Worm (Caenorhabditis elegans) whole organism, midembryonic: ENCODE results near the gene tdo-2.

Source experiments
- T22C8.4 ChIP-seq: fragments of 200-800 bp; sonication (Bioruptor generic); IDR thresholded peaks from 2 replicates; pipeline ENCODE4 v1.3.6; 2022; ENCODE audit warnings: missing genetic modification characterization, missing compliant biosample characterization
- cog-1 ChIP-seq: sonication (generic microtip); optimal IDR thresholded peaks from 2 replicates; lab custom pipeline; 2016; ENCODE audit warnings: missing genetic modification characterization, missing compliant biosample characterization
- flt-1 ChIP-seq: fragments of 200-800 bp; sonication (Bioruptor generic); IDR thresholded peaks from 2 replicates; pipeline ENCODE4 v1.3.6; 2022; ENCODE audit warnings: missing genetic modification characterization, missing compliant biosample characterization
- klf-2 ChIP-seq: fragments of 200-800 bp; sonication (Bioruptor generic); conservative IDR thresholded peaks from 2 replicates; pipeline ENCODE4 v1.3.6; 2022; ENCODE audit warnings: missing genetic modification reagents, missing genetic modification characterization, missing compliant biosample characterization
- med-1 ChIP-seq: sonication (generic microtip); optimal IDR thresholded peaks from 2 replicates; lab custom pipeline; 2017; ENCODE audit warnings: missing genetic modification characterization, mild to moderate bottlenecking, missing compliant biosample characterization, antibody characterized with exemption, missing genetic modification reagents; ENCODE audit not compliant: insufficient read depth
- ref-1 ChIP-seq: fragments of 200-800 bp; sonication (Bioruptor generic); conservative IDR thresholded peaks from 2 replicates; pipeline ENCODE4 v1.3.6; 2022; ENCODE audit warnings: missing genetic modification reagents, missing genetic modification characterization, missing compliant biosample characterization
- tab-1 ChIP-seq: fragments of 200-800 bp; sonication (Bioruptor generic); IDR thresholded peaks from 2 replicates; pipeline ENCODE4 v1.3.6; 2022; ENCODE audit warnings: missing genetic modification characterization, missing compliant biosample characterization
- ztf-23 ChIP-seq: fragments of 200-800 bp; sonication (Bioruptor generic); IDR thresholded peaks from 2 replicates; pipeline ENCODE4 v1.3.6; 2022; ENCODE audit warnings: missing genetic modification reagents, missing genetic modification characterization, missing compliant biosample characterization
- ztf-29 ChIP-seq: fragments of 200-800 bp; sonication (Bioruptor generic); IDR thresholded peaks from 2 replicates; pipeline ENCODE4 v1.3.6; 2022; ENCODE audit warnings: missing genetic modification reagents, missing genetic modification characterization, missing compliant biosample characterization

DNA sequence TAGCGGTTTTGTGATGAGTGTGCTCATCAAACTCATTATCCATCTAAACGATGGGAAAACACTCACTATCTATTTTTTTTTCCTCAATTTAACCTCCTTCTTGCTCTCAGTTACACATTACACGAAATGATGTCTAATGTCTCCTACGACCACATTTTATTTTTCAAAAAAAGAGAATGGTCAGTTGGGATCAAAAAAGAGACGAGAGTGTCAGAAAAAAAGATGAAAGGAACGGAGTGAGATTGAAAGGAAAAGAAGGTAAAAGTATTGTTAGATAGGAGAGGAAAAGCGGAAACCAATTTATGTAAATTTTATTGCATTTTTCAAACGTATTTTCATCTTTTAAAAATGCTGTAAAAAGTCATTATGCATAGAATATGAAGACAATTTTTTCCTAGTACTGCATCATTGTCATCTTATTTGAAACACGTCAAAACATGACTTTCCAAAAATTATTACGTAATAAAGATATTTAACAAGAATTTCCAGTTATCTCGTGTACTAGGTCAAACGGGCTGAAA is 14.4 kb upstream of the tdo-2 start:
- no peak for TF ChIP-seq cog-1 (tag; lab: Kevin White, UChicago)
- no peak for TF ChIP-seq T22C8.4 (GFP tag; lab: Robert Waterston, UW)
- TF ChIP-seq tab-1 (GFP tag; lab: Robert Waterston, UW) = no peak
- no peak for TF ChIP-seq med-1 (GFP tag; lab: Kevin White, UChicago)
- TF ChIP-seq flt-1 (GFP tag; lab: Robert Waterston, UW) = no peak
- no peak for TF ChIP-seq ztf-29 (GFP tag; lab: Robert Waterston, UW)
- no peak for TF ChIP-seq klf-2
- TF ChIP-seq ref-1 (GFP tag; lab: Robert Waterston, UW) = no peak
- TF ChIP-seq ztf-23 (GFP tag; lab: Robert Waterston, UW) = no peak
